Fruit fly (Drosophila melanogaster): Measurements from ENCODE around the gene CG33170.
A peak's percentile ranks its signal among the peaks of the same experiment; 100 is the strongest.

DNA sequence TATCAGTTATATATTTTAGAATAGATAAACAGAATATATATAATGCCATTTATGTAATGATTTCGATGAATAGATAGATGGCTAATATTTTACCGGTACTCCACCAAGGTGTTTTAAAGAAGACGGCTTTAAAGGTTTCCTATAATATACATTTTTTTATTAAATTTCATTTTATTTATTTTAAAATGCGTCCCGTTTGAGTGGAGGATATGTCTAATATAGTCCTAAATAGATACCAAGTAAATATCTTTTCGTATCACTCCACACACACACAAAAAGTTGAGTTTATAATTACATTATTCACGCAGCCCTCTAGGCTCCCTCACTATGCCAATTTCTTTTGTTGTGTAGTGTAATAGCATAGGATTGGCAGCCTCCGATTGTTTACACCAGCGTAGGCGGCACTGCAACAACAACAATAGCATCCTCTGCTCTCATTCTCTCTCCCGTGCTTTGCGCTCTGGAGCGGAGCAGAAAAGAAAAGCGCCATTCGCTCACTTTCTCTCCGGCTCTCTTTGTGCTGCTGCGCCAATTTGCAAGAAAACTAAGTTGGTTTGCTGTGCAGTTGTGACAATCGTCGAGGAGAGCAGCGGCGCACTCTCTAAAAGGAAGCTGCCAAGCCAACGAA is 45.6 kb downstream of the CG33170 start, which contains the start of gene CG12768:
- TF ChIP-seq GATAd (GFP tag; optimal IDR thresholded peaks at IDR 0.05) (no peak), h (GFP tag; optimal IDR thresholded peaks at IDR 0.05) (no peak), fru (GFP tag; optimal IDR thresholded peaks at IDR 0.05) (peak; percentile 2), Dif (GFP tag; optimal IDR thresholded peaks at IDR 0.05; ENCODE audit: partially characterized antibody) (peak; percentile 70), CG9705 (GFP tag; optimal IDR thresholded peaks at IDR 0.05) (no peak), CG32264 (GFP tag; optimal IDR thresholded peaks at IDR 0.05) (no peak), usp (GFP tag; optimal IDR thresholded peaks at IDR 0.05) (no peak), psq (GFP tag; optimal IDR thresholded peaks at IDR 0.05) (peak; percentile 16), pan (optimal IDR thresholded peaks at IDR 0.05) (no peak), Rel (GFP tag; optimal IDR thresholded peaks at IDR 0.05) (no peak), Rel (tag; optimal IDR thresholded peaks at IDR 0.05) (no peak), Hnf4 (GFP tag; optimal IDR thresholded peaks at IDR 0.05) (no peak)

Data from whole organism, wandering third instar larva.